Fruit fly (Drosophila melanogaster) whole organism, wandering third instar larva: Measurements from ENCODE around the gene Ugt37E1.

Experiments
- CG9705 ChIP-seq: fragments of 200-800 bp; sonication (Bioruptor generic); optimal IDR thresholded peaks from 2 replicates; lab custom pipeline; 2018; ENCODE audit warnings: missing biosample characterization, mild to moderate bottlenecking, missing genetic modification characterization
- Dfd ChIP-seq: fragments of >200 bp; optimal IDR thresholded peaks from 2 replicates; lab custom pipeline; 2017; ENCODE audit warnings: missing biosample characterization, missing genetic modification characterization
- Dif ChIP-seq: fragments of 200-275, 200-300 bp; sonication (Bioruptor generic); optimal IDR thresholded peaks from 2 replicates; lab custom pipeline; 2018; ENCODE audit warnings: missing biosample characterization, missing genetic modification characterization; ENCODE audit not compliant: partially characterized antibody
- HLH106 ChIP-seq: fragments of 200-800 bp; optimal IDR thresholded peaks from 3 replicates; lab custom pipeline; 2019; ENCODE audit warnings: missing biosample characterization, mild to moderate bottlenecking, missing genetic modification characterization, moderate library complexity
- Hnf4 ChIP-seq: fragments of 200-800 bp; sonication (Bioruptor generic); optimal IDR thresholded peaks from 2 replicates; lab custom pipeline; 2016; ENCODE audit warnings: missing biosample characterization, mild to moderate bottlenecking, missing genetic modification characterization
- Hr78 ChIP-seq: fragments of >200 bp; optimal IDR thresholded peaks from 2 replicates; lab custom pipeline; 2017; ENCODE audit warnings: missing biosample characterization, missing genetic modification characterization
- Hr83 ChIP-seq: fragments of 200-300 bp; sonication (Bioruptor generic); optimal IDR thresholded peaks from 2 replicates; lab custom pipeline; 2016; ENCODE audit warnings: missing biosample characterization, mild to moderate bottlenecking, missing genetic modification characterization, moderate library complexity; ENCODE audit not compliant: poor library complexity, severe bottlenecking
- Jra ChIP-seq: sonication (Bioruptor generic); optimal IDR thresholded peaks from 2 replicates; lab custom pipeline; 2016; ENCODE audit warnings: missing biosample characterization, missing genetic modification characterization
- Myc ChIP-seq: fragments of >200 bp; optimal IDR thresholded peaks from 2 replicates; lab custom pipeline; 2017
- N ChIP-seq: fragments of >200 bp; optimal IDR thresholded peaks from 2 replicates; lab custom pipeline; 2018; ENCODE audit warnings: missing biosample characterization, missing external identifiers, missing genetic modification characterization
- OdsH ChIP-seq: fragments of 200-800 bp; sonication (Bioruptor generic); optimal IDR thresholded peaks from 2 replicates; lab custom pipeline; 2016; ENCODE audit warnings: missing biosample characterization, mild to moderate bottlenecking, missing genetic modification characterization
- Rel ChIP-seq, 2 experiments: fragments of 200-800 bp; sonication (Bioruptor generic) in 1 of 2; optimal IDR thresholded peaks; 2 replicates in 1 of 2; 3 replicates in 1 of 2; lab custom pipeline; 2016 to 2019; ENCODE audit warnings: mild to moderate bottlenecking in 2 of 2, missing biosample characterization in 2 of 2, missing genetic modification characterization in 2 of 2, moderate library complexity in 1 of 2
- Sp1 ChIP-seq: fragments of 200-800 bp; sonication (Bioruptor generic); optimal IDR thresholded peaks from 3 replicates; lab custom pipeline; 2019; ENCODE audit warnings: missing biosample characterization, mild to moderate bottlenecking, missing genetic modification characterization, moderate library complexity
- Vsx2 ChIP-seq: fragments of 200-300, 225-300 bp; sonication (Bioruptor generic); optimal IDR thresholded peaks from 2 replicates; lab custom pipeline; 2018; ENCODE audit warnings: missing biosample characterization, missing genetic modification characterization; ENCODE audit not compliant: partially characterized antibody
- br ChIP-seq: fragments of 200-800 bp; sonication (Bioruptor generic); optimal IDR thresholded peaks from 2 replicates; lab custom pipeline; 2016; ENCODE audit warnings: missing biosample characterization, missing genetic modification characterization
- brk ChIP-seq: fragments of 200-800 bp; sonication (Bioruptor generic); optimal IDR thresholded peaks from 2 replicates; lab custom pipeline; 2016; ENCODE audit warnings: missing biosample characterization, mild to moderate bottlenecking, missing genetic modification characterization
- dl ChIP-seq, 2 experiments: fragments of 175-275, 200-275 bp in 1 of 2; fragments of 200-275 bp in 1 of 2; sonication (Bioruptor generic); optimal IDR thresholded peaks; lab custom pipeline; 2018; ENCODE audit warnings: mild to moderate bottlenecking in 2 of 2, missing biosample characterization in 2 of 2, missing genetic modification characterization in 2 of 2, moderate library complexity in 2 of 2; ENCODE audit not compliant: partially characterized antibody in 2 of 2, insufficient read depth in 1 of 2
- dmrt93B ChIP-seq: fragments of 200-800 bp; sonication (Bioruptor generic); optimal IDR thresholded peaks from 2 replicates; lab custom pipeline; 2018; ENCODE audit warnings: missing biosample characterization, mild to moderate bottlenecking, missing genetic modification characterization
- dsf ChIP-seq: sonication (Bioruptor generic); optimal IDR thresholded peaks from 2 replicates; lab custom pipeline; 2016; ENCODE audit warnings: missing biosample characterization, missing genetic modification characterization, borderline replicate concordance
- ey ChIP-seq: fragments of 200-800 bp; sonication (Bioruptor generic); optimal IDR thresholded peaks from 2 replicates; lab custom pipeline; 2016; ENCODE audit warnings: missing biosample characterization, missing genetic modification characterization
- foxo ChIP-seq, 2 experiments: fragments of 200-800 bp; sonication (Bioruptor generic); optimal IDR thresholded peaks; 2 replicates in 1 of 2; 3 replicates in 1 of 2; lab custom pipeline; 2016 to 2017; ENCODE audit warnings: missing biosample characterization in 2 of 2, missing genetic modification characterization in 2 of 2
- fru ChIP-seq: fragments of 200-800 bp; sonication (Bioruptor generic); optimal IDR thresholded peaks from 3 replicates; lab custom pipeline; 2016; ENCODE audit warnings: missing biosample characterization, mild to moderate bottlenecking, missing genetic modification characterization
- h ChIP-seq: fragments of 200-800 bp; sonication (Bioruptor generic); optimal IDR thresholded peaks from 3 replicates; lab custom pipeline; 2016; ENCODE audit warnings: missing biosample characterization, mild to moderate bottlenecking, missing genetic modification characterization
- jim ChIP-seq: fragments of 175-275, 200-325 bp; sonication (Bioruptor generic); optimal IDR thresholded peaks from 2 replicates; lab custom pipeline; 2016; ENCODE audit warnings: missing biosample characterization, mild to moderate bottlenecking, missing genetic modification characterization
- lola ChIP-seq: fragments of >200 bp; optimal IDR thresholded peaks from 2 replicates; lab custom pipeline; 2017; ENCODE audit warnings: missing biosample characterization, missing genetic modification characterization
- psq ChIP-seq: fragments of 200-800 bp; sonication (Bioruptor generic); optimal IDR thresholded peaks from 3 replicates; lab custom pipeline; 2017; ENCODE audit warnings: missing biosample characterization, mild to moderate bottlenecking, missing genetic modification characterization, moderate library complexity
- sage ChIP-seq: fragments of 200-800 bp; sonication (Bioruptor generic); optimal IDR thresholded peaks from 2 replicates; lab custom pipeline; 2016; ENCODE audit warnings: missing biosample characterization, mild to moderate bottlenecking, missing genetic modification characterization
- tai ChIP-seq: sonication (Bioruptor generic); optimal IDR thresholded peaks from 2 replicates; lab custom pipeline; 2016; ENCODE audit warnings: missing biosample characterization, missing genetic modification characterization
- usp ChIP-seq: fragments of >200 bp; optimal IDR thresholded peaks from 2 replicates; lab custom pipeline; 2017; ENCODE audit warnings: missing biosample characterization, missing genetic modification characterization
- woc ChIP-seq: sonication (Bioruptor generic); optimal IDR thresholded peaks from 2 replicates; lab custom pipeline; 2016; ENCODE audit warnings: missing biosample characterization, mild to moderate bottlenecking, missing genetic modification characterization

Ugt37E1 gene

dm6 chr2L:16761891-16762290 lies 34.5 kb upstream of the Ugt37E1 start:
- no peak for TF ChIP-seq foxo (GFP tag; optimal IDR thresholded peaks at IDR 0.05; lab: Kevin White, UChicago)
- no peak for TF ChIP-seq CG9705 (GFP tag; lab: Kevin White, UChicago)
- no peak for TF ChIP-seq sage
- no peak for TF ChIP-seq tai (GFP tag; lab: Kevin White, UChicago)
- no peak for TF ChIP-seq ey (GFP tag; lab: Kevin White, UChicago)
- no peak for TF ChIP-seq Sp1
- no peak for TF ChIP-seq h (GFP tag; lab: Kevin White, UChicago)

- TF ChIP-seq N = no peak
- TF ChIP-seq Sp1 = no peak
- TF ChIP-seq Dif (GFP tag; lab: Kevin White, UChicago) = no peak
- no peak for TF ChIP-seq dmrt93B (GFP tag; lab: Kevin White, UChicago)
- TF ChIP-seq Hnf4 (GFP tag; lab: Kevin White, UChicago) = no peak
- TF ChIP-seq Jra (GFP tag; lab: Kevin White, UChicago) = no peak
- no peak for TF ChIP-seq h (GFP tag; lab: Kevin White, UChicago)
- TF ChIP-seq Vsx2 (GFP tag; lab: Kevin White, UChicago) = no peak
- TF ChIP-seq Rel (GFP tag; optimal IDR thresholded peaks at IDR 0.05; lab: Kevin White, UChicago) = no peak
- TF ChIP-seq Rel (tag; optimal IDR thresholded peaks at IDR 0.05; lab: Kevin White, UChicago) = no peak
- TF ChIP-seq lola (GFP tag; lab: Kevin White, UChicago) = no peak
These were observed 31.9 kb upstream of the Ugt37E1 start for dm6 chr2L:16764480-16764879.

dm6 chr2L:16766070-16766752 lies 30.2 kb upstream of the Ugt37E1 start, which contains the start of gene Mhc:
Gene Mhc (plus strand): TSS chr2L:16766566.
- TF ChIP-seq Hr78 (GFP tag; lab: Kevin White, UChicago) (no peak), OdsH (GFP tag; lab: Kevin White, UChicago) (no peak), fru (GFP tag; lab: Kevin White, UChicago) (no peak), Myc (lab: Kevin White, UChicago) (no peak), tai (GFP tag; lab: Kevin White, UChicago) (no peak), br (GFP tag; lab: Kevin White, UChicago) (no peak), CG9705 (GFP tag; lab: Kevin White, UChicago) (no peak), usp (GFP tag; lab: Kevin White, UChicago) (no peak), ey (GFP tag; lab: Kevin White, UChicago) (no peak), Rel (GFP tag; optimal IDR thresholded peaks at IDR 0.05; lab: Kevin White, UChicago) (no peak), Rel (tag; optimal IDR thresholded peaks at IDR 0.05; lab: Kevin White, UChicago) (no peak), dsf (GFP tag; lab: Kevin White, UChicago) (no peak), HLH106 (tag; lab: Kevin White, UChicago) (no peak)

- TF ChIP-seq dl (GFP tag; optimal IDR thresholded peaks at IDR 0.05; lab: Kevin White, UChicago; ENCODE audit: insufficient read depth in 1 of 2, partially characterized antibody in 2 of 2) (no peak), Dfd (GFP tag; lab: Kevin White, UChicago) (no peak), Hr83 (no peak)
These were observed 8.8 kb upstream of the Ugt37E1 start for dm6 chr2L:16787548-16787947.

- no peak for TF ChIP-seq usp (GFP tag; lab: Kevin White, UChicago)
- TF ChIP-seq woc = no peak
- TF ChIP-seq Vsx2 (GFP tag; lab: Kevin White, UChicago) = no peak
- TF ChIP-seq dmrt93B (GFP tag; lab: Kevin White, UChicago) = no peak
- no peak for TF ChIP-seq h (GFP tag; lab: Kevin White, UChicago)
- TF ChIP-seq Hnf4 (GFP tag; lab: Kevin White, UChicago) = no peak
- TF ChIP-seq Hr83 = no peak
- no peak for TF ChIP-seq dl (GFP tag; optimal IDR thresholded peaks at IDR 0.05; lab: Kevin White, UChicago; ENCODE audit: insufficient read depth in 1 of 2, partially characterized antibody in 2 of 2)
- no peak for TF ChIP-seq dsf (GFP tag; lab: Kevin White, UChicago)
- no peak for TF ChIP-seq sage
- no peak for TF ChIP-seq CG9705 (GFP tag; lab: Kevin White, UChicago)
- no peak for TF ChIP-seq ey (GFP tag; lab: Kevin White, UChicago)
- no peak for TF ChIP-seq Rel (GFP tag; optimal IDR thresholded peaks at IDR 0.05; lab: Kevin White, UChicago)
- TF ChIP-seq Rel (tag; optimal IDR thresholded peaks at IDR 0.05; lab: Kevin White, UChicago) = no peak
- no peak for TF ChIP-seq fru (GFP tag; lab: Kevin White, UChicago)
- TF ChIP-seq jim (GFP tag; lab: Kevin White, UChicago) = no peak
- no peak for TF ChIP-seq Dfd (GFP tag; lab: Kevin White, UChicago)
- TF ChIP-seq brk (GFP tag; lab: Kevin White, UChicago) = no peak
- TF ChIP-seq foxo (GFP tag; optimal IDR thresholded peaks at IDR 0.05; lab: Kevin White, UChicago) = no peak
- no peak for TF ChIP-seq tai (GFP tag; lab: Kevin White, UChicago)
- TF ChIP-seq psq (GFP tag; lab: Kevin White, UChicago) = no peak
These were observed 7.5 kb upstream of the Ugt37E1 start for dm6 chr2L:16788885-16789284.
